Fruit fly (Drosophila melanogaster) whole organism: ENCODE measurements around the gene spidey.

Experiments
- CG8478 ChIP-seq: fragments of >200 bp; optimal IDR thresholded peaks from 2 replicates; lab custom pipeline; 2018; ENCODE audit warnings: inconsistent platforms
- pan ChIP-seq: fragments of >200 bp; optimal IDR thresholded peaks from 2 replicates; lab custom pipeline; 2017
- psq ChIP-seq: fragments of >200 bp; optimal IDR thresholded peaks from 2 replicates; lab custom pipeline; 2017
- usp ChIP-seq: fragments of >200 bp; optimal IDR thresholded peaks from 2 replicates; lab custom pipeline; 2017; ENCODE audit warnings: missing biosample characterization, missing genetic modification characterization, mixed read lengths

dm6 chrX:7892539-7892899 lies 16.2 kb upstream of the spidey start:
- TF ChIP-seq psq (lab: Kevin White, UChicago), result no peak
- TF ChIP-seq pan (lab: Kevin White, UChicago), result no peak
- no peak for TF ChIP-seq usp
- TF ChIP-seq CG8478 (lab: Kevin White, UChicago), result no peak
